Fruit fly (Drosophila melanogaster) whole organism, embryonic: ENCODE data around the gene Osi17.
A peak's percentile ranks its signal among the peaks of the same experiment; 100 is the strongest.

Experiments used
- B-H1 ChIP-seq: fragments of 200-800 bp; sonication (Bioruptor generic); IDR thresholded peaks from 3 replicates; pipeline ENCODE4 v1.3.6; 2022; ENCODE audit warnings: missing biosample characterization, missing genetic modification characterization
- CG10321 ChIP-seq: fragments of 200-800 bp; sonication (Bioruptor generic); IDR thresholded peaks from 2 replicates; pipeline ENCODE4 v1.3.6; 2022; ENCODE audit warnings: missing biosample characterization, missing genetic modification characterization
- CG13424 ChIP-seq: fragments of 200-800 bp; sonication (Bioruptor generic); optimal IDR thresholded peaks from 2 replicates; lab custom pipeline; 2019; ENCODE audit warnings: missing biosample characterization, mild to moderate bottlenecking, missing genetic modification characterization, moderate library complexity
- CG14014 ChIP-seq: fragments of 200-800 bp; sonication (Bioruptor generic); IDR thresholded peaks from 2 replicates; pipeline ENCODE4 v1.3.6; 2022; ENCODE audit warnings: missing biosample characterization, missing genetic modification characterization
- CG14710 ChIP-seq: fragments of 200-800 bp; sonication (Bioruptor generic); optimal IDR thresholded peaks from 3 replicates; lab custom pipeline; 2019; ENCODE audit warnings: missing biosample characterization, mild to moderate bottlenecking, missing genetic modification characterization, moderate library complexity
- CG14860 ChIP-seq: fragments of 200-800 bp; sonication (Bioruptor generic); IDR thresholded peaks from 3 replicates; pipeline ENCODE4 v1.3.6; 2022; ENCODE audit warnings: missing biosample characterization, missing genetic modification characterization; ENCODE audit not compliant: partially characterized antibody
- CG15514 ChIP-seq: fragments of 200-800 bp; sonication (Bioruptor generic); optimal IDR thresholded peaks from 3 replicates; lab custom pipeline; 2017; ENCODE audit warnings: missing biosample characterization, missing genetic modification characterization, mild to moderate bottlenecking, moderate library complexity, missing genetic modification reagents
- CG17328 ChIP-seq: fragments of 200-800 bp; sonication (Bioruptor generic); IDR thresholded peaks from 2 replicates; pipeline ENCODE4 v1.3.6; 2022; ENCODE audit warnings: missing biosample characterization, missing genetic modification characterization
- CG17361 ChIP-seq: fragments of 200-800 bp; sonication (Bioruptor generic); IDR thresholded peaks from 3 replicates; pipeline ENCODE4 v1.3.6; 2022; ENCODE audit warnings: missing biosample characterization, missing genetic modification characterization
- CG18599 ChIP-seq: fragments of 200-800 bp; sonication (Bioruptor generic); optimal IDR thresholded peaks from 3 replicates; lab custom pipeline; 2017; ENCODE audit warnings: missing biosample characterization, missing genetic modification characterization, mild to moderate bottlenecking, moderate library complexity, missing genetic modification reagents
- CG31224 ChIP-seq: fragments of 200-800 bp; sonication (Bioruptor generic); IDR thresholded peaks from 2 replicates; pipeline ENCODE4 v1.3.6; 2022; ENCODE audit warnings: missing biosample characterization, missing genetic modification characterization
- CG33213 ChIP-seq: fragments of 200-800 bp; sonication (Bioruptor generic); optimal IDR thresholded peaks from 3 replicates; lab custom pipeline; 2016; ENCODE audit warnings: missing biosample characterization, missing genetic modification characterization
- CG3726 ChIP-seq: fragments of 200-800 bp; sonication (Bioruptor generic); IDR thresholded peaks from 3 replicates; pipeline ENCODE4, ENCODE4 v1.3.6; 2022; ENCODE audit warnings: missing biosample characterization, missing genetic modification characterization
- CG4730 ChIP-seq: fragments of 200-800 bp; sonication (Bioruptor generic); IDR thresholded peaks from 2 replicates; pipeline ENCODE4 v1.3.6; 2022; ENCODE audit warnings: missing biosample characterization, missing genetic modification characterization
- CG4854 ChIP-seq: fragments of 200-800 bp; sonication (Bioruptor generic); optimal IDR thresholded peaks from 2 replicates; lab custom pipeline; 2016; ENCODE audit warnings: missing biosample characterization, missing genetic modification characterization, inconsistent platforms
- CG6813 ChIP-seq: fragments of 200-800 bp; sonication (Bioruptor generic); optimal IDR thresholded peaks from 2 replicates; lab custom pipeline; 2017; ENCODE audit warnings: missing biosample characterization, missing genetic modification characterization, mild to moderate bottlenecking, moderate library complexity, missing genetic modification reagents
- CG7372 ChIP-seq: fragments of 200-800 bp; sonication (Bioruptor generic); IDR thresholded peaks from 2 replicates; pipeline ENCODE4 v1.3.6; 2022; ENCODE audit warnings: missing biosample characterization, missing genetic modification characterization
- CG9609 ChIP-seq: fragments of 200-800 bp; sonication (Bioruptor generic); optimal IDR thresholded peaks from 3 replicates; lab custom pipeline; 2016; ENCODE audit warnings: missing biosample characterization, missing genetic modification characterization
- CG9797 ChIP-seq: fragments of 200-800 bp; sonication (Bioruptor generic); optimal IDR thresholded peaks from 3 replicates; lab custom pipeline; 2018; ENCODE audit warnings: missing biosample characterization, mild to moderate bottlenecking, missing genetic modification characterization
- CG9932 ChIP-seq: fragments of 200-800 bp; sonication (Bioruptor generic); IDR thresholded peaks from 2 replicates; pipeline ENCODE4 v1.3.6; 2022; ENCODE audit warnings: missing biosample characterization, missing genetic modification characterization
- D ChIP-seq, 2 experiments: fragments of 200-800 bp in 1 of 2; fragments of >200 bp in 1 of 2; sonication (Bioruptor generic) in 1 of 2; optimal IDR thresholded peaks; 2 replicates in 1 of 2; 3 replicates in 1 of 2; lab custom pipeline; 2017; ENCODE audit warnings: mild to moderate bottlenecking in 1 of 2, missing biosample characterization in 1 of 2, missing genetic modification characterization in 1 of 2, missing genetic modification reagents in 1 of 2
- Dbx ChIP-seq: fragments of 200-800 bp; sonication (Bioruptor generic); IDR thresholded peaks from 3 replicates; pipeline ENCODE4 v1.3.6; 2022; ENCODE audit warnings: missing biosample characterization, missing genetic modification characterization
- Dek ChIP-seq: fragments of 200-800 bp; sonication (Bioruptor generic); optimal IDR thresholded peaks from 3 replicates; lab custom pipeline; 2019; ENCODE audit warnings: missing biosample characterization, mild to moderate bottlenecking, missing genetic modification characterization, moderate library complexity
- Doc2 ChIP-seq: fragments of 200-800 bp; sonication (Bioruptor generic); IDR thresholded peaks from 2 replicates; pipeline ENCODE4 v1.3.6; 2022; ENCODE audit warnings: missing biosample characterization, missing genetic modification characterization
- Fer3 ChIP-seq: fragments of 200-800 bp; sonication (Bioruptor generic); optimal IDR thresholded peaks from 2 replicates; lab custom pipeline; 2018; ENCODE audit warnings: missing biosample characterization, mild to moderate bottlenecking, missing genetic modification characterization, moderate library complexity
- HHEX ChIP-seq: fragments of 200-800 bp; sonication (Bioruptor generic); optimal IDR thresholded peaks from 3 replicates; lab custom pipeline; 2017; ENCODE audit warnings: missing biosample characterization, mild to moderate bottlenecking, missing genetic modification characterization, missing genetic modification reagents
- Myb ChIP-seq: fragments of 200-800 bp; sonication (Bioruptor generic); optimal IDR thresholded peaks from 2 replicates; lab custom pipeline; 2016; ENCODE audit warnings: missing biosample characterization, missing genetic modification characterization
- Scr ChIP-seq: fragments of 200-800 bp; sonication (Bioruptor generic); IDR thresholded peaks from 2 replicates; pipeline ENCODE4 v1.3.6; 2022; ENCODE audit warnings: missing biosample characterization, missing genetic modification characterization; ENCODE audit not compliant: partially characterized antibody
- Six4 ChIP-seq: fragments of 200-800 bp; sonication (Bioruptor generic); optimal IDR thresholded peaks from 2 replicates; lab custom pipeline; 2016; ENCODE audit warnings: missing biosample characterization, missing genetic modification characterization
- Ssrp ChIP-seq: fragments of 200-800 bp; sonication (Bioruptor generic); optimal IDR thresholded peaks from 2 replicates; lab custom pipeline; 2018; ENCODE audit warnings: missing biosample characterization, mild to moderate bottlenecking, missing genetic modification characterization, moderate library complexity
- Xrp1 ChIP-seq: fragments of 200-800 bp; sonication (Bioruptor generic); IDR thresholded peaks from 2 replicates; pipeline ENCODE4 v1.3.6; 2022; ENCODE audit warnings: missing biosample characterization, missing genetic modification characterization
- aop ChIP-seq: fragments of 200-800 bp; sonication (Bioruptor generic); IDR thresholded peaks from 2 replicates; pipeline ENCODE4 v1.3.6; 2022; ENCODE audit warnings: missing biosample characterization, missing genetic modification characterization
- bab2 ChIP-seq: fragments of 200-800 bp; sonication (Bioruptor generic); optimal IDR thresholded peaks from 2 replicates; lab custom pipeline; 2016; ENCODE audit warnings: missing biosample characterization, missing genetic modification characterization
- bbx ChIP-seq: fragments of 200-800 bp; sonication (Bioruptor generic); IDR thresholded peaks from 2 replicates; pipeline ENCODE4 v1.3.6; 2022; ENCODE audit warnings: missing biosample characterization, missing genetic modification characterization; ENCODE audit not compliant: partially characterized antibody
- chm ChIP-seq: fragments of 200-800 bp; sonication (Bioruptor generic); IDR thresholded peaks from 2 replicates; pipeline ENCODE4 v1.3.6; 2022; ENCODE audit warnings: missing biosample characterization, missing genetic modification characterization
- fd96Cb ChIP-seq: fragments of 200-800 bp; sonication (Bioruptor generic); optimal IDR thresholded peaks from 2 replicates; lab custom pipeline; 2018; ENCODE audit warnings: missing biosample characterization, mild to moderate bottlenecking, missing genetic modification characterization, moderate library complexity
- lab ChIP-seq: fragments of 200-800 bp; sonication (Bioruptor generic); optimal IDR thresholded peaks from 3 replicates; lab custom pipeline; 2017; ENCODE audit warnings: missing biosample characterization, missing genetic modification characterization, mild to moderate bottlenecking, moderate library complexity, missing genetic modification reagents
- lilli ChIP-seq: fragments of 200-800 bp; sonication (Bioruptor generic); optimal IDR thresholded peaks from 3 replicates; lab custom pipeline; 2016; ENCODE audit warnings: missing biosample characterization, missing genetic modification characterization
- mld ChIP-seq: fragments of 200-800 bp; sonication (Bioruptor generic); IDR thresholded peaks from 3 replicates; pipeline ENCODE4 v1.3.6; 2022; ENCODE audit warnings: missing biosample characterization, missing genetic modification characterization; ENCODE audit not compliant: partially characterized antibody
- onecut ChIP-seq: fragments of 200-800 bp; sonication (Bioruptor generic); IDR thresholded peaks from 2 replicates; pipeline ENCODE4 v1.3.6; 2022; ENCODE audit warnings: missing biosample characterization, missing genetic modification characterization
- repo ChIP-seq: fragments of 200-800 bp; sonication (Bioruptor generic); optimal IDR thresholded peaks from 2 replicates; lab custom pipeline; 2016; ENCODE audit warnings: missing biosample characterization, missing genetic modification characterization
- slp2 ChIP-seq: fragments of 200-800 bp; sonication (Bioruptor generic); optimal IDR thresholded peaks from 2 replicates; lab custom pipeline; 2016; ENCODE audit warnings: missing biosample characterization, missing genetic modification characterization
- ssp ChIP-seq: fragments of 200-800 bp; sonication (Bioruptor generic); IDR thresholded peaks from 2 replicates; pipeline ENCODE4 v1.3.6; 2022; ENCODE audit warnings: missing biosample characterization, missing genetic modification characterization
- stwl ChIP-seq: fragments of 200-800 bp; sonication (Bioruptor generic); optimal IDR thresholded peaks from 3 replicates; lab custom pipeline; 2018; ENCODE audit warnings: missing biosample characterization, mild to moderate bottlenecking, missing genetic modification characterization, moderate library complexity
- zen2 ChIP-seq: fragments of 200-800 bp; sonication (Bioruptor generic); IDR thresholded peaks from 3 replicates; pipeline ENCODE4 v1.3.6; 2022; ENCODE audit warnings: missing biosample characterization, missing genetic modification characterization; ENCODE audit not compliant: partially characterized antibody
- zfh1 ChIP-seq: fragments of 200-800 bp; sonication (Bioruptor generic); IDR thresholded peaks from 3 replicates; pipeline ENCODE4 v1.3.6; 2022; ENCODE audit warnings: missing biosample characterization, missing genetic modification characterization
- zfh2 ChIP-seq: fragments of 200-800 bp; sonication (Bioruptor generic); optimal IDR thresholded peaks from 2 replicates; lab custom pipeline; 2016; ENCODE audit warnings: missing biosample characterization, missing genetic modification characterization

Gene Osi17

DNA sequence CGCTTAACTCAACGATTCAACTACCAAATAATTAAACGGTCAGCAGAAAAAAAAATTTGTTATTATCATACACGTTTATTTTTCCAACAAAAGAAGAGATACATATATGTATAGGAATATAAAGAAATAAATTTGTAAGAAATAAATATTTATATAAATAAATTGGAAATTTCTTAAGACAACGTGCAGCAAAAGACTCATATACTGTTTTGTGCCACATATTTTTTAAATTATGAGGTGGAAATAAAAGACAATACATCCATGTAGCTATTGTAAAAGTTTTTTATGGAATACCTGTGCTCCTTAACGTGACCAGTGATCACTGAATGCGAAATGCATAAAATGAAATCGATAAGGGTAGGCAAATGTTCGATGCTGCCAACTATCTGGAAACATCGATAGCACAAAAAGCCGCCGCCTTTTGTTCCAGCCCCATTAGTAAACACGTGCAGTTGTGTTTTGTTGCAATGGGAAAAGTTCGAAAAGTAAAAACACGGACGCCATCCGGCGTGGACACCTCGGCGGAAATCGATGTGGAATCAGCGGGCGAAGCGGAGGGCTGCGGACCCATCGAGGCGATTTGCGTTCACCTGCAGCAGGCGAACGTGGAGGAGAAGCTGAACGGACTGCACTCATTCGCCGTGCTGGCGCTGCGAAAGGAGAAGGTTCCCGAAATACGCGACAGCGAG lies 57.1 kb downstream of the Osi17 start, which contains the start of gene CG10286 (continued):
- no peak for TF ChIP-seq CG10321 (GFP tag; lab: Robert Waterston, UW)
- TF ChIP-seq CG3726 (GFP tag; lab: Robert Waterston, UW): no peak
- peak; percentile 64 for TF ChIP-seq CG9932 (GFP tag; lab: Robert Waterston, UW)
- peak; percentile 7 for TF ChIP-seq Six4 (GFP tag; lab: Kevin White, UChicago)
- peak; percentile 36 for TF ChIP-seq CG18599 (GFP tag; lab: Kevin White, UChicago)
- peak; percentile 25 for TF ChIP-seq CG9797 (GFP tag; lab: Kevin White, UChicago)
- peak; percentile 58; the same call in 2 of the 3 replicates for TF ChIP-seq Dbx (GFP tag; lab: Robert Waterston, UW)
- TF ChIP-seq CG31224: 0 out of 2 replicates have a peak, but pooled peaks have one; percentile 25
- TF ChIP-seq CG14014: peak; percentile 32; the same call in 1 of the 2 replicates
- TF ChIP-seq CG15514 (GFP tag; lab: Kevin White, UChicago): peak; percentile 57
- TF ChIP-seq CG33213 (GFP tag; lab: Kevin White, UChicago): peak; percentile 47
- TF ChIP-seq CG9609 (GFP tag; lab: Kevin White, UChicago): no peak
- no peak for TF ChIP-seq Doc2
- no peak for TF ChIP-seq CG7372 (GFP tag; lab: Robert Waterston, UW)
- TF ChIP-seq zfh1: 0 out of 3 replicates have a peak, but pooled peaks have one; percentile 33
- TF ChIP-seq CG6813 (GFP tag; lab: Kevin White, UChicago): peak; percentile 47
- peak; percentile 9 for TF ChIP-seq HHEX
- TF ChIP-seq Myb (GFP tag; lab: Kevin White, UChicago): no peak
- TF ChIP-seq CG14860 (GFP tag; lab: Robert Waterston, UW): 0 out of 3 replicates have a peak, but pooled peaks have one; percentile 54
- TF ChIP-seq Scr: peak; percentile 75
- peak; percentile 3 for TF ChIP-seq stwl (tag; lab: Kevin White, UChicago)
- TF ChIP-seq CG4854 (GFP tag; lab: Kevin White, UChicago): no peak
- TF ChIP-seq CG13424 (tag; lab: Kevin White, UChicago): peak; percentile 7
- TF ChIP-seq CG17361: no peak; the same call in 1 of the 3 replicates
- TF ChIP-seq zfh2 (GFP tag; lab: Kevin White, UChicago): peak; percentile 8
- peak; percentile 6 for TF ChIP-seq fd96Cb (tag; lab: Kevin White, UChicago)
- peak; percentile 47 for TF ChIP-seq Dek (tag; lab: Kevin White, UChicago)
- peak; percentile 63; the same call in 1 of the 3 replicates for TF ChIP-seq zen2
- peak; percentile 26 for TF ChIP-seq repo
- no peak for TF ChIP-seq CG4730
- peak; percentile 44; the same call in 1 of the 3 replicates for TF ChIP-seq B-H1 (GFP tag; lab: Robert Waterston, UW)
- TF ChIP-seq Ssrp (tag; lab: Kevin White, UChicago): peak; percentile 31
- TF ChIP-seq chm (GFP tag; lab: Robert Waterston, UW): peak; percentile 35; the same call in 1 of the 2 replicates
- TF ChIP-seq CG17328 (GFP tag; lab: Robert Waterston, UW): peak; percentile 43; the same call in 1 of the 2 replicates
- peak; percentile 5 for TF ChIP-seq Fer3 (tag; lab: Kevin White, UChicago)
- peak; percentile 43 for TF ChIP-seq Xrp1
- TF ChIP-seq D (optimal IDR thresholded peaks at IDR 0.05; lab: Kevin White, UChicago): no peak
- peak; percentile 32 for TF ChIP-seq D (GFP tag; optimal IDR thresholded peaks at IDR 0.05; lab: Kevin White, UChicago)
- no peak for TF ChIP-seq aop
- TF ChIP-seq lilli (GFP tag; lab: Kevin White, UChicago): peak; percentile 2
- peak; percentile 53 for TF ChIP-seq lab (GFP tag; lab: Kevin White, UChicago)
- TF ChIP-seq ssp (GFP tag; lab: Robert Waterston, UW): peak; percentile 48
- 0 out of 3 replicates have a peak, but pooled peaks have one; percentile 18 for TF ChIP-seq mld (GFP tag; lab: Robert Waterston, UW)
- no peak for TF ChIP-seq bab2 (GFP tag; lab: Kevin White, UChicago)
- TF ChIP-seq onecut (GFP tag; lab: Robert Waterston, UW): peak; percentile 57
- no peak for TF ChIP-seq slp2
- TF ChIP-seq bbx (GFP tag; lab: Robert Waterston, UW): peak; percentile 87
- peak; percentile 35 for TF ChIP-seq CG14710 (tag; lab: Kevin White, UChicago)
